Worm (Caenorhabditis elegans) whole organism, late embryonic: ENCODE data around the gene C27B7.9.

Experiments
- C38D4.7 ChIP-seq: fragments of 200-800 bp; sonication (Bioruptor generic); optimal IDR thresholded peaks from 2 replicates; lab custom pipeline; 2018; ENCODE audit warnings: mild to moderate bottlenecking, missing genetic modification characterization, moderate library complexity, missing compliant biosample characterization
- F13H6.1 ChIP-seq: sonication (generic microtip); optimal IDR thresholded peaks from 2 replicates; lab custom pipeline; 2016; ENCODE audit warnings: missing genetic modification characterization, missing compliant biosample characterization
- K02D7.2 ChIP-seq: sonication (generic microtip); optimal IDR thresholded peaks from 2 replicates; lab custom pipeline; 2017; ENCODE audit warnings: mild to moderate bottlenecking, missing genetic modification characterization, missing compliant biosample characterization
- K09A11.1 ChIP-seq: sonication (generic microtip); optimal IDR thresholded peaks from 2 replicates; lab custom pipeline; 2017; ENCODE audit warnings: antibody characterized with exemption, mild to moderate bottlenecking, missing genetic modification characterization, missing compliant biosample characterization; ENCODE audit not compliant: insufficient read depth
- Y22D7AL.16 ChIP-seq: sonication (generic microtip); optimal IDR thresholded peaks from 2 replicates; lab custom pipeline; 2016; ENCODE audit warnings: missing genetic modification characterization, missing compliant biosample characterization
- ceh-18 ChIP-seq: sonication (generic microtip); optimal IDR thresholded peaks from 2 replicates; lab custom pipeline; 2016; ENCODE audit warnings: missing genetic modification characterization, missing compliant biosample characterization
- ceh-19 ChIP-seq: fragments of 200-800 bp; sonication (Bioruptor generic); optimal IDR thresholded peaks from 2 replicates; lab custom pipeline; 2018; ENCODE audit warnings: mild to moderate bottlenecking, missing genetic modification characterization, missing compliant biosample characterization
- ceh-22 ChIP-seq: sonication (generic microtip); optimal IDR thresholded peaks from 2 replicates; lab custom pipeline; 2017; ENCODE audit warnings: missing biosample characterization, missing genetic modification characterization
- ceh-24 ChIP-seq: sonication (generic microtip); optimal IDR thresholded peaks from 2 replicates; lab custom pipeline; 2016; ENCODE audit warnings: mild to moderate bottlenecking, missing genetic modification characterization, missing compliant biosample characterization
- ceh-30 ChIP-seq: fragments of 150-350 bp; optimal IDR thresholded peaks from 2 replicates; lab custom pipeline; 2014; ENCODE audit warnings: missing biosample characterization, missing genetic modification characterization
- ceh-31 ChIP-seq: sonication (generic microtip); optimal IDR thresholded peaks from 2 replicates; lab custom pipeline; 2016; ENCODE audit warnings: missing genetic modification characterization, missing compliant biosample characterization
- ceh-34 ChIP-seq: sonication (generic microtip); optimal IDR thresholded peaks from 2 replicates; lab custom pipeline; 2016; ENCODE audit warnings: mild to moderate bottlenecking, missing genetic modification characterization, missing compliant biosample characterization
- ceh-45 ChIP-seq: fragments of 200-800 bp; sonication (Bioruptor generic); IDR thresholded peaks from 2 replicates; pipeline ENCODE4 v1.3.6; 2022; ENCODE audit warnings: missing genetic modification reagents, missing genetic modification characterization, missing compliant biosample characterization
- ceh-48 ChIP-seq: sonication (generic microtip); optimal IDR thresholded peaks from 2 replicates; lab custom pipeline; 2016; ENCODE audit warnings: missing genetic modification characterization, inconsistent platforms, missing compliant biosample characterization
- che-1 ChIP-seq: sonication (generic microtip); optimal IDR thresholded peaks from 2 replicates; lab custom pipeline; 2016; ENCODE audit warnings: mild to moderate bottlenecking, missing genetic modification characterization, missing compliant biosample characterization
- dve-1 ChIP-seq: sonication (generic microtip); optimal IDR thresholded peaks from 2 replicates; lab custom pipeline; 2017; ENCODE audit warnings: antibody characterized with exemption, mild to moderate bottlenecking, missing genetic modification characterization, missing compliant biosample characterization
- elt-2 ChIP-seq: sonication (generic microtip); optimal IDR thresholded peaks from 2 replicates; lab custom pipeline; 2016; ENCODE audit warnings: missing genetic modification reagents, missing genetic modification characterization, missing compliant biosample characterization
- eyg-1 ChIP-seq: sonication (generic microtip); optimal IDR thresholded peaks from 2 replicates; lab custom pipeline; 2016; ENCODE audit warnings: missing genotype, missing genetic modification characterization, missing compliant biosample characterization
- fax-1 ChIP-seq: sonication (generic microtip); optimal IDR thresholded peaks from 2 replicates; lab custom pipeline; 2016; ENCODE audit warnings: missing genotype, missing genetic modification characterization, missing compliant biosample characterization
- fkh-10 ChIP-seq: fragments of 150-350 bp; optimal IDR thresholded peaks from 2 replicates; lab custom pipeline; 2014; ENCODE audit warnings: missing biosample characterization, missing genetic modification reagents, missing genetic modification characterization
- hlh-15 ChIP-seq: sonication (generic microtip); optimal IDR thresholded peaks from 2 replicates; lab custom pipeline; 2016; ENCODE audit warnings: missing genetic modification characterization, missing compliant biosample characterization
- hlh-6 ChIP-seq: sonication (generic microtip); optimal IDR thresholded peaks from 2 replicates; lab custom pipeline; 2016; ENCODE audit warnings: missing genotype, missing genetic modification characterization, missing compliant biosample characterization
- lim-6 ChIP-seq: sonication (generic microtip); optimal IDR thresholded peaks from 2 replicates; lab custom pipeline; 2016; ENCODE audit warnings: missing genetic modification characterization, missing compliant biosample characterization
- lin-11 ChIP-seq: fragments of 200-800 bp; sonication (Bioruptor generic); optimal IDR thresholded peaks from 2 replicates; lab custom pipeline; 2018; ENCODE audit warnings: mild to moderate bottlenecking, missing genetic modification characterization, missing compliant biosample characterization
- madf-2 ChIP-seq: sonication (generic microtip); optimal IDR thresholded peaks from 2 replicates; lab custom pipeline; 2017; ENCODE audit warnings: missing genetic modification characterization, missing compliant biosample characterization
- nfya-1 ChIP-seq: sonication (generic microtip); optimal IDR thresholded peaks from 2 replicates; lab custom pipeline; 2017; ENCODE audit warnings: missing genetic modification characterization, mild to moderate bottlenecking, missing compliant biosample characterization, antibody characterized with exemption, moderate library complexity
- nhr-11 ChIP-seq: fragments of 150-350 bp; optimal IDR thresholded peaks from 2 replicates; lab custom pipeline; 2014; ENCODE audit warnings: missing biosample characterization, missing genetic modification characterization
- npax-4 ChIP-seq: sonication (generic microtip); optimal IDR thresholded peaks from 2 replicates; lab custom pipeline; 2016; ENCODE audit warnings: missing genetic modification characterization, missing compliant biosample characterization
- pag-3 ChIP-seq: sonication (generic microtip); optimal IDR thresholded peaks from 2 replicates; lab custom pipeline; 2016; ENCODE audit warnings: missing compliant biosample characterization, missing genetic modification characterization, borderline replicate concordance
- pax-1 ChIP-seq: fragments of 150-350 bp; optimal IDR thresholded peaks from 2 replicates; lab custom pipeline; 2014; ENCODE audit warnings: missing biosample characterization, missing genetic modification characterization
- pqm-1 ChIP-seq: sonication (generic microtip); optimal IDR thresholded peaks from 2 replicates; lab custom pipeline; 2016; ENCODE audit warnings: missing genetic modification characterization, missing compliant biosample characterization
- pros-1 ChIP-seq: fragments of 150-350 bp; optimal IDR thresholded peaks from 2 replicates; lab custom pipeline; 2014; ENCODE audit warnings: missing biosample characterization, missing genetic modification reagents, missing genetic modification characterization
- sox-2 ChIP-seq: fragments of 200-800 bp; sonication (Bioruptor generic); IDR thresholded peaks from 2 replicates; pipeline ENCODE4 v1.3.6; 2022; ENCODE audit warnings: missing genetic modification reagents, missing genetic modification characterization, missing compliant biosample characterization
- syd-9 ChIP-seq: sonication (generic microtip); optimal IDR thresholded peaks from 2 replicates; lab custom pipeline; 2016; ENCODE audit warnings: mild to moderate bottlenecking, missing genetic modification characterization, moderate library complexity, missing compliant biosample characterization
- tbx-2 ChIP-seq: sonication (generic microtip); optimal IDR thresholded peaks from 2 replicates; lab custom pipeline; 2016; ENCODE audit warnings: missing genetic modification characterization, missing compliant biosample characterization
- ttx-3 ChIP-seq: sonication (generic microtip); optimal IDR thresholded peaks from 2 replicates; lab custom pipeline; 2016; ENCODE audit warnings: missing genetic modification reagents, missing genetic modification characterization, missing compliant biosample characterization
- unc-3 ChIP-seq, 2 experiments: fragments of 200-800 bp in 1 of 2; sonication (Bioruptor generic) in 1 of 2; sonication (generic microtip) in 1 of 2; conservative IDR thresholded peaks in 1 of 2; optimal IDR thresholded peaks in 1 of 2; 2 replicates each; pipeline versions ENCODE4 v1.3.6 to Lab custom; 2016 to 2022; ENCODE audit warnings: missing compliant biosample characterization in 2 of 2, missing genetic modification characterization in 2 of 2, missing genetic modification reagents in 1 of 2
- unc-42 ChIP-seq: sonication (generic microtip); optimal IDR thresholded peaks from 2 replicates; lab custom pipeline; 2016; ENCODE audit warnings: missing genotype, missing genetic modification characterization, missing compliant biosample characterization
- ztf-16 ChIP-seq: sonication (generic microtip); optimal IDR thresholded peaks from 2 replicates; lab custom pipeline; 2017; ENCODE audit warnings: missing genetic modification characterization, missing compliant biosample characterization

Gene C27B7.9

DNA sequence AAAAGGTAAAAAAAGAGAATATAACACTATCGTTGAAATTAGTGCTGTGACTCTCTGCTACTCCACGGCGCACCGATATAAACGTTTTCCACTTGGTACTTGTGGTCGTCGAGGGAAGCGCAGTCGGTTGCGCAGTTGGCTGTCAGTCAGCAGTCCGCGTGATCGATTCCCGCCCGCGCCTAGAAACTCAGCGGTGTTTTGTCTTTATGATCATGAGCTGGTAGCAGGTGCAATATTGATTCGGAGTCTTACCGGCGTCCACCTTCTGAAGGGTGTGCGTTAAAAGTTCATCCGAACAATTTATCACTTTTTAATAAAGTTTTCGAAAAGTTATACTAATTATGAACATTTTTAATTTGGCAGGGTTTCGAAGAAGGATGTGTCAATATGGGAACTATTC is 11.2 kb upstream of the C27B7.9 start (continued):
- TF ChIP-seq ttx-3 = peak; percentile 94
- peak; percentile 74 for TF ChIP-seq dve-1 (tag; lab: Kevin White, UChicago)
- TF ChIP-seq nhr-11 (tag; lab: Kevin White, UChicago) = no peak
- peak; percentile 94 for TF ChIP-seq K02D7.2 (tag; lab: Kevin White, UChicago)
- TF ChIP-seq npax-4 (tag; lab: Kevin White, UChicago) = peak; percentile 78
- peak; percentile 66 for TF ChIP-seq nfya-1 (tag; lab: Kevin White, UChicago)
- peak; percentile 91 for TF ChIP-seq pag-3 (tag; lab: Kevin White, UChicago)
- peak; percentile 40 for TF ChIP-seq fkh-10 (GFP tag; lab: Kevin White, UChicago)
- peak; percentile 99 for TF ChIP-seq hlh-6 (tag; lab: Kevin White, UChicago)
- peak; percentile 29 for TF ChIP-seq pros-1 (tag; lab: Kevin White, UChicago)
- TF ChIP-seq ceh-30 = peak; percentile 77
- peak; percentile 97 for TF ChIP-seq elt-2 (tag; lab: Kevin White, UChicago)
- peak; percentile 88 for TF ChIP-seq hlh-15 (tag; lab: Kevin White, UChicago)
- TF ChIP-seq ceh-18 (tag; lab: Kevin White, UChicago) = peak; percentile 92
- TF ChIP-seq pqm-1 (tag; lab: Kevin White, UChicago) = peak; percentile 93
- TF ChIP-seq unc-3 (GFP tag; conservative IDR thresholded peaks at IDR 0.05; lab: Robert Waterston, UW) = peak; percentile 88
- TF ChIP-seq unc-3 (tag; optimal IDR thresholded peaks at IDR 0.05; lab: Kevin White, UChicago) = peak; percentile 91
- peak; percentile 94 for TF ChIP-seq ceh-48 (tag; lab: Kevin White, UChicago)
- peak; percentile 96 for TF ChIP-seq che-1 (tag; lab: Kevin White, UChicago)
- peak; percentile 91 for TF ChIP-seq syd-9 (tag; lab: Kevin White, UChicago)
- TF ChIP-seq, all 69 proteins: peak for 63

DNA sequence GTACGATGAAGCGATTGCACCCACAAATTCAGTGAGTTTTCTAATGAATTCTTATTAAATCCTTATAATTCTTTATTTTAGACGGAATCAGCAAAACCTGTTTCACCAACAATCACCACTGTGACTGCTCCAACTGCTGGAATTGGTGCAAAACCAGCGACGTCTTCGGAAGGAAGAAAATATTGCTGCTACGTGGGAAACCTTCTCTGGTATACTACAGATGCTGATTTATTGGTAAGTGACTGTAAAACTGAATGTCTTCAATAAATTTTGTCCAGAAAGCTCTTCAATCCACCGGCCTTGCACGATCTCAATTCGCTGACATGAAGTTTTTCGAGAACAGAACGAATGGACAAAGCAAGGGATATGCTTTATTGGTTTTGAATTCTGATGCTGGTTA is 10.6 kb upstream of the C27B7.9 start:
- TF ChIP-seq ceh-24 = no peak
- no peak for TF ChIP-seq F13H6.1 (tag; lab: Kevin White, UChicago)
- TF ChIP-seq madf-2 (tag; lab: Kevin White, UChicago) = no peak
- TF ChIP-seq K02D7.2 (tag; lab: Kevin White, UChicago) = no peak
- TF ChIP-seq eyg-1 (tag; lab: Kevin White, UChicago) = no peak
- TF ChIP-seq ceh-31 (tag; lab: Kevin White, UChicago) = no peak
- no peak for TF ChIP-seq lim-6 (tag; lab: Kevin White, UChicago)
- no peak for TF ChIP-seq pag-3 (tag; lab: Kevin White, UChicago)
- no peak for TF ChIP-seq sox-2 (GFP tag; lab: Robert Waterston, UW)
- TF ChIP-seq ttx-3 = no peak
- TF ChIP-seq ceh-34 (tag; lab: Kevin White, UChicago) = no peak
- TF ChIP-seq ceh-30 = no peak
- no peak for TF ChIP-seq Y22D7AL.16 (tag; lab: Kevin White, UChicago)
- TF ChIP-seq K09A11.1 (tag; lab: Kevin White, UChicago) = no peak
- no peak for TF ChIP-seq nhr-11 (tag; lab: Kevin White, UChicago)
- TF ChIP-seq ztf-16 (tag; lab: Kevin White, UChicago) = no peak
- no peak for TF ChIP-seq ceh-45
- TF ChIP-seq pqm-1 (tag; lab: Kevin White, UChicago) = no peak
- TF ChIP-seq ceh-19 (GFP tag; lab: Kevin White, UChicago) = no peak

- TF ChIP-seq C38D4.7 (no peak), pax-1 (tag; lab: Kevin White, UChicago) (no peak), che-1 (tag; lab: Kevin White, UChicago) (no peak), fax-1 (tag; lab: Kevin White, UChicago) (no peak), unc-42 (tag; lab: Kevin White, UChicago) (peak; percentile 7), ceh-22 (tag; lab: Kevin White, UChicago) (no peak), syd-9 (tag; lab: Kevin White, UChicago) (no peak), tbx-2 (tag; lab: Kevin White, UChicago) (no peak), lin-11 (no peak), ceh-45 (no peak), ceh-48 (tag; lab: Kevin White, UChicago) (peak; percentile 53), pqm-1 (tag; lab: Kevin White, UChicago) (no peak)
- TF ChIP-seq, all 69 proteins: peak for 2
These were observed 10.1 kb upstream of the C27B7.9 start, which contains the start of the genes D1046.2 and cfim-2 for ce11 chrIV:8925990-8926389. Gene D1046.2 (minus strand): TSS chrIV:8926067. Gene cfim-2 (plus strand): TSS chrIV:8926324.
